Worm (Caenorhabditis elegans) whole organism, L1 larva: ENCODE results near the gene fozi-1.

Experiments used
- C04F5.9 ChIP-seq: sonication (generic microtip); optimal IDR thresholded peaks from 2 replicates; lab custom pipeline; 2016; ENCODE audit warnings: missing genetic modification characterization, missing compliant biosample characterization
- C16A3.4 ChIP-seq: fragments of 150-350 bp; optimal IDR thresholded peaks from 2 replicates; lab custom pipeline; 2014; ENCODE audit warnings: missing biosample characterization, missing genetic modification characterization
- C34B4.2 ChIP-seq: sonication (generic microtip); optimal IDR thresholded peaks from 2 replicates; lab custom pipeline; 2017; ENCODE audit warnings: mild to moderate bottlenecking, missing genetic modification characterization, missing compliant biosample characterization
- Y116A8C.19 ChIP-seq: sonication (generic microtip); optimal IDR thresholded peaks from 2 replicates; lab custom pipeline; 2016; ENCODE audit warnings: missing compliant biosample characterization, missing genetic modification characterization, borderline replicate concordance
- aly-2 ChIP-seq: fragments of 150-350 bp; optimal IDR thresholded peaks from 2 replicates; lab custom pipeline; 2014; ENCODE audit warnings: missing biosample characterization, missing genetic modification characterization
- ama-1 ChIP-seq: fragments of 150-350 bp; optimal IDR thresholded peaks from 2 replicates; lab custom pipeline; 2014
- blmp-1 ChIP-seq: fragments of 150-350 bp; optimal IDR thresholded peaks from 2 replicates; lab custom pipeline; 2014; ENCODE audit warnings: missing biosample characterization, missing genetic modification characterization
- ceh-63 ChIP-seq: fragments of 200-800 bp; sonication (Bioruptor generic); optimal IDR thresholded peaks from 2 replicates; lab custom pipeline; 2018; ENCODE audit warnings: mild to moderate bottlenecking, missing genetic modification characterization, missing compliant biosample characterization
- ceh-8 ChIP-seq: fragments of 200-800 bp; sonication (Bioruptor generic); optimal IDR thresholded peaks from 2 replicates; lab custom pipeline; 2018; ENCODE audit warnings: mild to moderate bottlenecking, missing genetic modification characterization, moderate library complexity, missing compliant biosample characterization
- ces-1 ChIP-seq: fragments of 150-350 bp; optimal IDR thresholded peaks from 2 replicates; lab custom pipeline; 2014; ENCODE audit warnings: missing biosample characterization, missing genetic modification reagents, missing genetic modification characterization
- dpl-1 ChIP-seq, 3 experiments: fragments of 150-350 bp in 2 of 3; sonication (generic microtip) in 1 of 3; optimal IDR thresholded peaks; 2 replicates each; lab custom pipeline; 2014 to 2017; ENCODE audit warnings: missing biosample characterization in 3 of 3, missing genetic modification characterization in 3 of 3, missing genetic modification reagents in 3 of 3
- dsc-1 ChIP-seq: sonication (generic microtip); optimal IDR thresholded peaks from 2 replicates; lab custom pipeline; 2016; ENCODE audit warnings: mild to moderate bottlenecking, missing genetic modification characterization, missing compliant biosample characterization
- efl-1 ChIP-seq, 4 experiments: fragments of 150-350 bp; optimal IDR thresholded peaks in 3 of 4; peaks in 1 of 4; 1 replicate in 1 of 4; 2 replicates in 3 of 4; lab custom pipeline; 2014; ENCODE audit warnings: missing biosample characterization in 2 of 4, missing genetic modification characterization in 2 of 4, missing genetic modification reagents in 2 of 4
- efl-3 ChIP-seq: fragments of 200-800 bp; sonication (Bioruptor generic); optimal IDR thresholded peaks from 2 replicates; lab custom pipeline; 2018; ENCODE audit warnings: mild to moderate bottlenecking, missing genetic modification characterization, missing compliant biosample characterization
- elt-2 ChIP-seq: sonication (generic microtip); optimal IDR thresholded peaks from 2 replicates; lab custom pipeline; 2016; ENCODE audit warnings: missing genetic modification characterization, mild to moderate bottlenecking, inconsistent platforms, missing compliant biosample characterization, missing genetic modification reagents
- elt-3 ChIP-seq, 6 experiments: fragments of 150-350 bp in 1 of 6; sonication (generic microtip); optimal IDR thresholded peaks; 2 replicates each; lab custom pipeline; 2017 to 2018; ENCODE audit warnings: missing biosample characterization in 6 of 6, missing genetic modification characterization in 6 of 6, inconsistent platforms in 1 of 6
- ets-5 ChIP-seq: fragments of 200-800 bp; sonication (Bioruptor generic); IDR thresholded peaks from 2 replicates; pipeline ENCODE4 v1.3.6; 2022; ENCODE audit warnings: missing genetic modification characterization, missing compliant biosample characterization
- fos-1 ChIP-seq: fragments of 150-350 bp; optimal IDR thresholded peaks from 2 replicates; lab custom pipeline; 2014; ENCODE audit warnings: missing biosample characterization, missing genetic modification characterization
- hlh-17 ChIP-seq: fragments of 200-800 bp; sonication (Bioruptor generic); optimal IDR thresholded peaks from 2 replicates; lab custom pipeline; 2018; ENCODE audit warnings: missing genetic modification characterization, mild to moderate bottlenecking, missing compliant biosample characterization, moderate library complexity, borderline replicate concordance
- hlh-4 ChIP-seq: sonication (generic microtip); optimal IDR thresholded peaks from 2 replicates; lab custom pipeline; 2016; ENCODE audit warnings: mild to moderate bottlenecking, missing genetic modification characterization, missing compliant biosample characterization
- hpl-2 ChIP-seq: fragments of 150-350 bp; optimal IDR thresholded peaks from 2 replicates; lab custom pipeline; 2014; ENCODE audit warnings: missing biosample characterization, missing genetic modification reagents, missing genetic modification characterization
- irx-1 ChIP-seq: sonication (generic microtip); optimal IDR thresholded peaks from 2 replicates; lab custom pipeline; 2016; ENCODE audit warnings: missing genetic modification characterization, missing compliant biosample characterization
- lin-13 ChIP-seq: fragments of 150-350 bp; optimal IDR thresholded peaks from 2 replicates; lab custom pipeline; 2014; ENCODE audit warnings: missing biosample characterization, missing genetic modification reagents, missing genetic modification characterization
- lin-39 ChIP-seq: fragments of 150-350 bp; optimal IDR thresholded peaks from 2 replicates; lab custom pipeline; 2014; ENCODE audit warnings: missing biosample characterization, missing genetic modification reagents, missing genetic modification characterization
- mab-9 ChIP-seq: fragments of 200-800 bp; sonication (Bioruptor generic); IDR thresholded peaks from 2 replicates; pipeline ENCODE4 v1.3.6; 2022; ENCODE audit warnings: missing genetic modification reagents, missing genetic modification characterization, missing compliant biosample characterization
- mdl-1 ChIP-seq, 2 experiments: fragments of 150-350 bp; optimal IDR thresholded peaks; 2 replicates each; lab custom pipeline; 2014 to 2017; ENCODE audit warnings: missing biosample characterization in 2 of 2, missing genetic modification characterization in 2 of 2, inconsistent platforms in 1 of 2
- mep-1 ChIP-seq: fragments of 150-350 bp; optimal IDR thresholded peaks from 2 replicates; lab custom pipeline; 2014; ENCODE audit warnings: missing biosample characterization, missing genetic modification characterization
- nhr-28 ChIP-seq: fragments of 150-350 bp; optimal IDR thresholded peaks from 2 replicates; lab custom pipeline; 2014; ENCODE audit warnings: missing biosample characterization, missing genetic modification characterization
- nhr-77 ChIP-seq: fragments of 150-350 bp; optimal IDR thresholded peaks from 2 replicates; lab custom pipeline; 2014; ENCODE audit warnings: missing biosample characterization, missing genetic modification characterization
- nhr-85 ChIP-seq: sonication (generic microtip); peaks from one replicate; lab custom pipeline; 2016; ENCODE audit warnings: missing genetic modification characterization, inconsistent platforms, missing compliant biosample characterization
- pag-3 ChIP-seq: sonication (generic microtip); optimal IDR thresholded peaks from 2 replicates; lab custom pipeline; 2017; ENCODE audit warnings: missing genetic modification characterization, mild to moderate bottlenecking, missing compliant biosample characterization, antibody characterized with exemption, borderline replicate concordance; ENCODE audit not compliant: insufficient read depth
- pqm-1 ChIP-seq: sonication (generic microtip); optimal IDR thresholded peaks from 3 replicates; lab custom pipeline; 2017; ENCODE audit warnings: missing biosample characterization, missing genetic modification characterization
- skn-1 ChIP-seq: fragments of 150-350 bp; optimal IDR thresholded peaks from 2 replicates; lab custom pipeline; 2014; ENCODE audit warnings: missing biosample characterization, missing genetic modification characterization
- snu-23 ChIP-seq: sonication (generic microtip); optimal IDR thresholded peaks from 2 replicates; lab custom pipeline; 2016; ENCODE audit warnings: missing genetic modification characterization, missing compliant biosample characterization
- sup-37 ChIP-seq: fragments of 200-800 bp; sonication (Bioruptor generic); optimal IDR thresholded peaks from 2 replicates; lab custom pipeline; 2018; ENCODE audit warnings: mild to moderate bottlenecking, missing genetic modification characterization, missing compliant biosample characterization
- tbx-2 ChIP-seq: sonication (generic microtip); optimal IDR thresholded peaks from 2 replicates; lab custom pipeline; 2016; ENCODE audit warnings: missing genetic modification characterization, missing compliant biosample characterization
- tlp-1 ChIP-seq: fragments of 150-350 bp; optimal IDR thresholded peaks from 2 replicates; lab custom pipeline; 2014; ENCODE audit warnings: missing biosample characterization, missing genetic modification characterization
- unc-30 ChIP-seq: sonication (generic microtip); optimal IDR thresholded peaks from 2 replicates; lab custom pipeline; 2017; ENCODE audit warnings: missing biosample characterization, missing genetic modification characterization
- unc-62 ChIP-seq: fragments of 150-350 bp; optimal IDR thresholded peaks from 2 replicates; lab custom pipeline; 2014; ENCODE audit warnings: missing biosample characterization, missing genetic modification reagents, missing genetic modification characterization
- unc-98 ChIP-seq: fragments of 200-800 bp; sonication (Bioruptor generic); IDR thresholded peaks from 2 replicates; pipeline ENCODE4 v1.3.6; 2022; ENCODE audit warnings: missing genetic modification characterization, missing compliant biosample characterization
- vab-15 ChIP-seq: sonication (generic microtip); optimal IDR thresholded peaks from 2 replicates; lab custom pipeline; 2017; ENCODE audit warnings: missing genotype, mild to moderate bottlenecking, missing genetic modification characterization, missing compliant biosample characterization
- xbp-1 ChIP-seq: sonication (generic microtip); optimal IDR thresholded peaks from 2 replicates; lab custom pipeline; 2016; ENCODE audit warnings: missing genetic modification characterization, missing compliant biosample characterization
- zag-1 ChIP-seq: fragments of 150-350 bp; optimal IDR thresholded peaks from 2 replicates; lab custom pipeline; 2014; ENCODE audit warnings: missing biosample characterization, missing genetic modification characterization

Gene fozi-1

DNA sequence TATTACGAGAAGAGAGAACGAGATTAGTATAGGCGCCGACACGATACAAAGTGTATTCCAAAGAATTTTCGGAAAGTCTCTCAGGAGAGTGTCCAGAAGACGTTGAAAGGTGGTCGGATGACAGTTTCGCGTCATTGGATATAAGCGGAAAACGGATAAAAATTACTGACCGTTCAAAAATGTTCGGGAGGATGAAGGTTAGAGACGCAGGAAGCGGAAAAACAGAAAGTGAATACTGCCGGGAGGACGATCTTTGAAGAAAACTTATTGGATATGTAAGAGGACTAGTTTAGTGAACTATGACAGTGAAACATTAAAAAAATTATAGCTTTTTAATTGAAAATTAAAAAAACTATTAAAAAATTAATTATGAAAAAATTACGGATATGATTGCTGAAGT, 53.5 kb downstream of the fozi-1 start:
- TF ChIP-seq elt-2 (tag; lab: Kevin White, UChicago), result no peak
- peak; percentile 95 for TF ChIP-seq blmp-1 (tag; lab: Kevin White, UChicago)
- TF ChIP-seq C34B4.2 (tag; lab: Kevin White, UChicago), result no peak
- no peak for TF ChIP-seq ceh-8
- TF ChIP-seq tbx-2, result no peak
- no peak for TF ChIP-seq C16A3.4 (tag; lab: Kevin White, UChicago)
- no peak for TF ChIP-seq vab-15 (tag; lab: Kevin White, UChicago)

- TF ChIP-seq mdl-1 (tag; optimal IDR thresholded peaks at IDR 0.05; lab: Kevin White, UChicago) (no peak), mab-9 (no peak), fos-1 (tag; lab: Kevin White, UChicago) (no peak), hpl-2 (GFP tag; lab: Kevin White, UChicago) (no peak), dpl-1 (GFP tag; optimal IDR thresholded peaks at IDR 0.05; lab: Kevin White, UChicago) (no peak), zag-1 (tag; lab: Kevin White, UChicago) (no peak), C16A3.4 (tag; lab: Kevin White, UChicago) (no peak), aly-2 (tag; lab: Kevin White, UChicago) (no peak), irx-1 (tag; lab: Kevin White, UChicago) (no peak), pqm-1 (tag; lab: Kevin White, UChicago) (no peak), tlp-1 (tag; lab: Kevin White, UChicago) (no peak), elt-3 (tag; optimal IDR thresholded peaks at IDR 0.05; lab: Kevin White, UChicago) (no peak), nhr-85 (tag; lab: Kevin White, UChicago) (no peak), C04F5.9 (tag; lab: Kevin White, UChicago) (no peak), snu-23 (GFP tag; lab: Kevin White, UChicago) (no peak), hlh-17 (GFP tag; lab: Kevin White, UChicago) (no peak), skn-1 (tag; lab: Kevin White, UChicago) (no peak), pag-3 (tag; lab: Kevin White, UChicago) (no peak)
Observed at ce11 chrIII:9336807-9337206, 55.2 kb downstream of the fozi-1 start.

- TF ChIP-seq efl-1 (optimal IDR thresholded peaks at IDR 0.05; lab: Kevin White, UChicago) (no peak), efl-1 (GFP tag; optimal IDR thresholded peaks at IDR 0.05 in 1 of 2; lab: Kevin White, UChicago) (peak in 1 of 2 experiments; percentile 85), mep-1 (tag; lab: Kevin White, UChicago) (no peak)
Observed at ce11 chrIII:9337968-9338367, 56.4 kb downstream of the fozi-1 start.

ce11 chrIII:9340025-9340424, 58.4 kb downstream of the fozi-1 start:
- TF ChIP-seq elt-2 (tag; lab: Kevin White, UChicago) (no peak), ets-5 (GFP tag; lab: Robert Waterston, UW) (no peak), hlh-4 (tag; lab: Kevin White, UChicago) (no peak), lin-13 (GFP tag; lab: Kevin White, UChicago) (no peak), tbx-2 (no peak), C34B4.2 (tag; lab: Kevin White, UChicago) (no peak), sup-37 (GFP tag; lab: Kevin White, UChicago) (no peak), ceh-8 (no peak), unc-30 (no peak), dsc-1 (no peak), dpl-1 (GFP tag; optimal IDR thresholded peaks at IDR 0.05; lab: Kevin White, UChicago) (no peak), ces-1 (GFP tag; lab: Kevin White, UChicago) (no peak), unc-62 (GFP tag; lab: Kevin White, UChicago) (no peak)

- TF ChIP-seq Y116A8C.19 (no peak), xbp-1 (tag; lab: Kevin White, UChicago) (no peak), ama-1 (lab: Kevin White, UChicago) (no peak), mab-9 (no peak), lin-39 (tag; lab: Kevin White, UChicago) (no peak), ceh-63 (GFP tag; lab: Kevin White, UChicago) (no peak), nhr-28 (tag; lab: Kevin White, UChicago) (no peak), ces-1 (GFP tag; lab: Kevin White, UChicago) (no peak), lin-13 (GFP tag; lab: Kevin White, UChicago) (no peak), efl-3 (GFP tag; lab: Kevin White, UChicago) (no peak), unc-30 (no peak), unc-98 (GFP tag; lab: Robert Waterston, UW) (no peak), nhr-77 (tag; lab: Kevin White, UChicago) (no peak), unc-62 (GFP tag; lab: Kevin White, UChicago) (no peak), skn-1 (tag; lab: Kevin White, UChicago) (no peak)
- TF ChIP-seq, all 84 proteins: peak for 0
Observed at ce11 chrIII:9344347-9344746, 62.8 kb downstream of the fozi-1 start, which contains the start of gene emb-9. TSS of gene emb-9 (minus strand) at chrIII:9344447.
